Worm (Caenorhabditis elegans): ENCODE measurements around the gene ZK84.5.

The ZK84.5 gene

DNA sequence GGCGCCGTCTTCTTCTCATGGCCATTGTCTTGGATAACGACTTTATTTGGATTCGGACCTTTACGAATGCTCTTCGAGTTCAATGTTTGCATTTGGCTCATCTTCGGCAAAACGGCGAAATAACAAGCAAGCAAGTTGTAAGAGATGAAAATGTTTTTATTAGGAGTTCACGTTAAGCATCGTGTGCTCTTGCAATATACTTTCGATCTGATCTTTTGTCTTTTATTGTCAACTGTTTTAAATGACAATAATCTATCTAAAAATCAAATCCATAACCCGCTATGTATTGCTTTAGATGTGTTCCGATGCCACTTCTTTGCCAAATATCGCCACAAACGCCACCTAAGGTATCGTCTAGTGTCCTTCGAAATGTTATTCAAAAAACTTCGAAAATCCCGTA lies at the start of gene ZK84.5:
TSS of gene ZK84.5 (minus strand) at position 101 of the 400 bp plus-strand sequence.
- TF ChIP-seq T26A8.4 (GFP tag; IDR thresholded peaks at IDR 0.05), result no peak
- TF ChIP-seq pha-4 (GFP tag; IDR thresholded peaks at IDR 0.05), result no peak
- no peak for TF ChIP-seq pha-4 (tag; optimal IDR thresholded peaks at IDR 0.05)
- TF ChIP-seq F49E8.2 (tag; optimal IDR thresholded peaks at IDR 0.05; ENCODE audit: borderline replicate concordance), result no peak
- TF ChIP-seq ZK337.2 (GFP tag; IDR thresholded peaks at IDR 0.05), result no peak
- no peak for TF ChIP-seq tag-97 (GFP tag; IDR thresholded peaks at IDR 0.05)
- TF ChIP-seq jun-1 (tag; optimal IDR thresholded peaks at IDR 0.05), result no peak
- no peak for TF ChIP-seq dpl-1 (GFP tag; optimal IDR thresholded peaks at IDR 0.05)
- TF ChIP-seq zfp-3 (GFP tag; conservative IDR thresholded peaks at IDR 0.05), result no peak

DNA sequence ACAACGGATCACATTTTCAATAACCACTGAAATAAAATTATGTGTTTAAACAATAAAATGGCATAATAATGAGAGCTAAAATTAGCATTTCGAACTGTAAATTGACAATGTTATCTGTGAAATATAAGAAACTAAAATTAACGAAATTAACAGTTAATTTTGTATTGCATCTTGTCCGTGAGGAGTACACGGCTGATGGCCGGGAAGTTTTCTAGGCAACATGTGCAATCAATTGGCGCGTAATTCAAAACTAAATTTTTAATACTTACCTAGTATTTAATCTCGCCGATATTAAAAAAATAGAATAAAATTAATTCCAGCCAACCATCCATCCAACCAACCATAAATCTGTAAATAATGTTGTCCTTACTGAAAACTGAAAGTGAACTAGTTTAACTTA lies 45.2 kb upstream of the ZK84.5 start:
- TF ChIP-seq rbr-2 (tag; optimal IDR thresholded peaks at IDR 0.05) (peak; percentile 52), duxl-1 (tag; optimal IDR thresholded peaks at IDR 0.05; ENCODE audit: poor library complexity) (peak; percentile 71), lin-1 (GFP tag; IDR thresholded peaks at IDR 0.05) (no peak), snpc-4 (tag; optimal IDR thresholded peaks at IDR 0.05) (no peak), dpl-1 (GFP tag; optimal IDR thresholded peaks at IDR 0.05) (peak; percentile 98), dve-1 (tag; optimal IDR thresholded peaks at IDR 0.05; ENCODE audit: insufficient read depth) (no peak), egl-43 (GFP tag; IDR thresholded peaks at IDR 0.05) (no peak), aly-2 (tag; optimal IDR thresholded peaks at IDR 0.05) (no peak), ctbp-1 (GFP tag; IDR thresholded peaks at IDR 0.05) (0 out of 2 replicates have a peak, but pooled peaks have one; percentile 51), ZK546.5 (tag; optimal IDR thresholded peaks at IDR 0.05) (no peak), tra-1 (GFP tag; IDR thresholded peaks at IDR 0.05) (peak; percentile 66; the same call in 1 of the 2 replicates), saeg-2 (GFP tag; IDR thresholded peaks at IDR 0.05) (no peak), nhr-6 (tag; optimal IDR thresholded peaks at IDR 0.05) (peak; percentile 51), lin-29 (GFP tag; IDR thresholded peaks at IDR 0.05) (no peak), zip-2 (tag; optimal IDR thresholded peaks at IDR 0.05) (no peak), ces-1 (GFP tag; optimal IDR thresholded peaks at IDR 0.05) (no peak), Y48G9A.11 (GFP tag; IDR thresholded peaks at IDR 0.05) (0 out of 2 replicates have a peak, but pooled peaks have one; percentile 44), unc-39 (tag; optimal IDR thresholded peaks at IDR 0.05) (no peak), ztf-7 (tag; optimal IDR thresholded peaks at IDR 0.05) (no peak), sdz-12 (GFP tag; optimal IDR thresholded peaks at IDR 0.05) (no peak), F37D6.2 (tag; optimal IDR thresholded peaks at IDR 0.05) (peak; percentile 35), lin-13 (GFP tag; optimal IDR thresholded peaks at IDR 0.05) (no peak), nhr-102 (tag; optimal IDR thresholded peaks at IDR 0.05) (peak; percentile 52), dmd-8 (GFP tag; IDR thresholded peaks at IDR 0.05) (no peak), attf-4 (tag; optimal IDR thresholded peaks at IDR 0.05) (no peak), lim-7 (GFP tag; IDR thresholded peaks at IDR 0.05) (no peak), set-16 (GFP tag; IDR thresholded peaks at IDR 0.05) (no peak), unc-130 (GFP tag; optimal IDR thresholded peaks at IDR 0.05) (peak; percentile 90), ceh-82 (tag; optimal IDR thresholded peaks at IDR 0.05) (no peak), nhr-11 (tag; optimal IDR thresholded peaks at IDR 0.05) (no peak), F10B5.3 (tag; optimal IDR thresholded peaks at IDR 0.05) (peak; percentile 11), mxl-3 (GFP tag; optimal IDR thresholded peaks at IDR 0.05) (peak; percentile 45), ceh-20 (GFP tag; IDR thresholded peaks at IDR 0.05) (no peak), zag-1 (tag; optimal IDR thresholded peaks at IDR 0.05) (no peak), unc-62 (GFP tag; optimal IDR thresholded peaks at IDR 0.05 in 1 of 2) (peak in 1 of 2 experiments; percentile 86), unc-62 (tag; optimal IDR thresholded peaks at IDR 0.05) (no peak), nhr-111 (GFP tag; optimal IDR thresholded peaks at IDR 0.05) (no peak), zfp-3 (GFP tag; conservative IDR thresholded peaks at IDR 0.05) (no peak), skn-1 (tag; optimal IDR thresholded peaks at IDR 0.05) (no peak), dmd-9 (GFP tag; IDR thresholded peaks at IDR 0.05) (peak; percentile 91), hlh-11 (tag; optimal IDR thresholded peaks at IDR 0.05) (peak; percentile 21), hmg-1.1 (GFP tag; IDR thresholded peaks at IDR 0.05) (peak; percentile 50; the same call in 1 of the 2 replicates), madf-9 (GFP tag; conservative IDR thresholded peaks at IDR 0.05) (peak; percentile 62), zip-11 (GFP tag; IDR thresholded peaks at IDR 0.05) (no peak)

Measured in whole organism, L4 larva.